Fruit fly (Drosophila melanogaster) whole organism, embryonic: Measurements from ENCODE around the gene TMEM216.

Source experiments
- Bdp1 ChIP-seq: fragments of 200-800 bp; sonication (Bioruptor generic); optimal IDR thresholded peaks from 3 replicates; lab custom pipeline; 2016; ENCODE audit warnings: missing biosample characterization, missing genetic modification characterization
- CG13624 ChIP-seq: fragments of 200-800 bp; sonication (Bioruptor generic); optimal IDR thresholded peaks from 2 replicates; lab custom pipeline; 2016; ENCODE audit warnings: missing biosample characterization, missing genetic modification characterization
- CG16779 ChIP-seq: fragments of 200-800 bp; sonication (Bioruptor generic); IDR thresholded peaks from 2 replicates; pipeline ENCODE4 v1.3.6; 2022; ENCODE audit warnings: missing biosample characterization, missing genetic modification characterization
- CG1832 ChIP-seq: fragments of 200-800 bp; sonication (Bioruptor generic); optimal IDR thresholded peaks from 2 replicates; lab custom pipeline; 2017; ENCODE audit warnings: missing biosample characterization, mild to moderate bottlenecking, missing genetic modification characterization, inconsistent platforms
- CG3065 ChIP-seq: fragments of 200-800 bp; sonication (Bioruptor generic); optimal IDR thresholded peaks from 2 replicates; lab custom pipeline; 2016; ENCODE audit warnings: missing biosample characterization, missing genetic modification characterization
- Chrac-16 ChIP-seq: fragments of 200-800 bp; sonication (Bioruptor generic); optimal IDR thresholded peaks from 3 replicates; lab custom pipeline; 2016; ENCODE audit warnings: missing biosample characterization, missing genetic modification characterization
- NK7.1 ChIP-seq: fragments of 200-800 bp; sonication (Bioruptor generic); optimal IDR thresholded peaks from 3 replicates; lab custom pipeline; 2016; ENCODE audit warnings: missing biosample characterization, missing genetic modification characterization
- ci ChIP-seq: fragments of 200-800 bp; sonication (Bioruptor generic); IDR thresholded peaks from 3 replicates; pipeline ENCODE4 v1.3.6; 2022; ENCODE audit warnings: missing biosample characterization, missing genetic modification characterization
- danr ChIP-seq: fragments of 200-800 bp; sonication (Bioruptor generic); IDR thresholded peaks from 2 replicates; pipeline ENCODE4 v1.3.6; 2022; ENCODE audit warnings: missing biosample characterization, missing genetic modification characterization
- emc ChIP-seq: fragments of 200-800 bp; sonication (Bioruptor generic); optimal IDR thresholded peaks from 2 replicates; lab custom pipeline; 2016; ENCODE audit warnings: missing biosample characterization, missing genetic modification characterization
- pzg ChIP-seq: fragments of 200-800 bp; sonication (Bioruptor generic); optimal IDR thresholded peaks from 3 replicates; lab custom pipeline; 2018; ENCODE audit warnings: missing biosample characterization, mild to moderate bottlenecking, missing genetic modification characterization, moderate library complexity
- sob ChIP-seq: fragments of 200-800 bp; sonication (Bioruptor generic); IDR thresholded peaks from 2 replicates; pipeline ENCODE4 v1.3.6; 2022; ENCODE audit warnings: missing biosample characterization, missing genetic modification characterization
- unpg ChIP-seq: fragments of 200-800 bp; sonication (Bioruptor generic); optimal IDR thresholded peaks from 3 replicates; lab custom pipeline; 2018; ENCODE audit warnings: missing biosample characterization, mild to moderate bottlenecking, missing genetic modification characterization, moderate library complexity
- zfh2 ChIP-seq: fragments of 200-800 bp; sonication (Bioruptor generic); optimal IDR thresholded peaks from 2 replicates; lab custom pipeline; 2016; ENCODE audit warnings: missing biosample characterization, missing genetic modification characterization

DNA sequence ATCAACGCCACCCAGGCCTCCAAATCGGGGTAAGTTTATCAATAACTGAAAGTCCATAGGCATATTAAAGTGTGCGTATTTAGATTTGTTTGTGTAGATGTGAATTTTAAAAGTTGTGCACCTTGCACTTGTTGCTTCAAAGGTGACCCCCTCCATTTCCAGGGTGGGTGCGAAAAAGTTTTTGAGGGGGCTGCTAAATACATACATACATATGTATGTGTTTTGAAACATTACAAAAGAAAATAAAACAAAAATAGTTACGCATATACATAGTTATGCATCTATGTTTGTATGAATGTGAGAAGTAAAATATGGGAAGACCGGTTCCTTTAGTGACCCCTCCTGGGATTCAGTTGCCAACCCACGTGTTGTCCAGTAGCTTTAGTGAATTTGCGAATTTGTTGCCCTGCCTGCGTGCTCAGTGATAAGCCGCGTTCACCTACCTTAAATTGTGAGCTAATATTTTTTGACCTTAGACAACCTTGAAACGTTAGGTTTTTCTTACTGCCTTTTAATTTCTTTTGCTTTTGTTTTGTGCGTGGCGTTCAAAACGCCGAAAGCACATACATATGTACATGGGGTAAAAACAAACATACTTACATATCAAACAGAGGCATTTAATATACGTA lies 46.0 kb upstream of the TMEM216 start:
- TF ChIP-seq sob (GFP tag; lab: Robert Waterston, UW) (no peak), zfh2 (GFP tag; lab: Kevin White, UChicago) (no peak), pzg (GFP tag; lab: Kevin White, UChicago) (no peak), ci (no peak), CG3065 (no peak), CG1832 (GFP tag; lab: Kevin White, UChicago) (no peak), unpg (no peak), NK7.1 (GFP tag; lab: Kevin White, UChicago) (no peak), Chrac-16 (no peak), CG16779 (GFP tag; lab: Robert Waterston, UW) (no peak), Bdp1 (GFP tag; lab: Kevin White, UChicago) (no peak), danr (GFP tag; lab: Robert Waterston, UW) (no peak), emc (GFP tag; lab: Kevin White, UChicago) (no peak), CG13624 (GFP tag; lab: Kevin White, UChicago) (no peak)
